Worm (Caenorhabditis elegans): ENCODE results near the gene Y57G7A.5.

ce11 chrII:1252259-1252658 lies 23.1 kb downstream of the Y57G7A.5 start, which contains the start of gene lin-42:
- TF ChIP-seq skn-1 (tag; optimal IDR thresholded peaks at IDR 0.05): no peak
- TF ChIP-seq dmd-4 (tag; optimal IDR thresholded peaks at IDR 0.05): no peak
- no peak for TF ChIP-seq ama-1 (optimal IDR thresholded peaks at IDR 0.05)
